Worm (Caenorhabditis elegans) whole organism, midembryonic: ENCODE results near the gene baf-1.

Source experiments
- flt-1 ChIP-seq: fragments of 200-800 bp; sonication (Bioruptor generic); IDR thresholded peaks from 2 replicates; pipeline ENCODE4 v1.3.6; 2022; ENCODE audit warnings: missing genetic modification characterization, missing compliant biosample characterization
- klf-2 ChIP-seq: fragments of 200-800 bp; sonication (Bioruptor generic); conservative IDR thresholded peaks from 2 replicates; pipeline ENCODE4 v1.3.6; 2022; ENCODE audit warnings: missing genetic modification reagents, missing genetic modification characterization, missing compliant biosample characterization
- med-1 ChIP-seq: sonication (generic microtip); optimal IDR thresholded peaks from 2 replicates; lab custom pipeline; 2017; ENCODE audit warnings: missing genetic modification characterization, mild to moderate bottlenecking, missing compliant biosample characterization, antibody characterized with exemption, missing genetic modification reagents; ENCODE audit not compliant: insufficient read depth
- ref-1 ChIP-seq: fragments of 200-800 bp; sonication (Bioruptor generic); conservative IDR thresholded peaks from 2 replicates; pipeline ENCODE4 v1.3.6; 2022; ENCODE audit warnings: missing genetic modification reagents, missing genetic modification characterization, missing compliant biosample characterization
- tab-1 ChIP-seq: fragments of 200-800 bp; sonication (Bioruptor generic); IDR thresholded peaks from 2 replicates; pipeline ENCODE4 v1.3.6; 2022; ENCODE audit warnings: missing genetic modification characterization, missing compliant biosample characterization
- ztf-23 ChIP-seq: fragments of 200-800 bp; sonication (Bioruptor generic); IDR thresholded peaks from 2 replicates; pipeline ENCODE4 v1.3.6; 2022; ENCODE audit warnings: missing genetic modification reagents, missing genetic modification characterization, missing compliant biosample characterization
- ztf-29 ChIP-seq: fragments of 200-800 bp; sonication (Bioruptor generic); IDR thresholded peaks from 2 replicates; pipeline ENCODE4 v1.3.6; 2022; ENCODE audit warnings: missing genetic modification reagents, missing genetic modification characterization, missing compliant biosample characterization

- TF ChIP-seq klf-2 (no peak), flt-1 (no peak), ref-1 (GFP tag; lab: Robert Waterston, UW) (no peak), ztf-29 (GFP tag; lab: Robert Waterston, UW) (no peak), tab-1 (GFP tag; lab: Robert Waterston, UW) (no peak), ztf-23 (GFP tag; lab: Robert Waterston, UW) (no peak), med-1 (GFP tag; lab: Kevin White, UChicago) (no peak)
Measured at ce11 chrIII:9467857-9468256, 593 bp downstream of the baf-1 start, which contains the start of gene tag-342.
